Worm (Caenorhabditis elegans) whole organism, late embryonic: ENCODE data around the gene F59G1.4.

Source experiments
- C08G9.2 ChIP-seq: sonication (generic microtip); optimal IDR thresholded peaks from 2 replicates; lab custom pipeline; 2016; ENCODE audit warnings: mild to moderate bottlenecking, missing genetic modification characterization, moderate library complexity, missing compliant biosample characterization
- C38D4.7 ChIP-seq: fragments of 200-800 bp; sonication (Bioruptor generic); optimal IDR thresholded peaks from 2 replicates; lab custom pipeline; 2018; ENCODE audit warnings: mild to moderate bottlenecking, missing genetic modification characterization, moderate library complexity, missing compliant biosample characterization
- F13H6.1 ChIP-seq: sonication (generic microtip); optimal IDR thresholded peaks from 2 replicates; lab custom pipeline; 2016; ENCODE audit warnings: missing genetic modification characterization, missing compliant biosample characterization
- K02D7.2 ChIP-seq: sonication (generic microtip); optimal IDR thresholded peaks from 2 replicates; lab custom pipeline; 2017; ENCODE audit warnings: mild to moderate bottlenecking, missing genetic modification characterization, missing compliant biosample characterization
- T23F11.4 ChIP-seq: fragments of 200-800 bp; sonication (Bioruptor generic); optimal IDR thresholded peaks from 2 replicates; lab custom pipeline; 2018; ENCODE audit warnings: mild to moderate bottlenecking, missing genetic modification characterization, missing compliant biosample characterization
- Y22D7AL.16 ChIP-seq: sonication (generic microtip); optimal IDR thresholded peaks from 2 replicates; lab custom pipeline; 2016; ENCODE audit warnings: missing genetic modification characterization, missing compliant biosample characterization
- ahr-1 ChIP-seq: sonication (generic microtip); optimal IDR thresholded peaks from 2 replicates; lab custom pipeline; 2016; ENCODE audit warnings: missing genetic modification characterization, missing compliant biosample characterization
- ama-1 ChIP-seq: fragments of 150-350 bp; optimal IDR thresholded peaks from 2 replicates; lab custom pipeline; 2014
- ceh-18 ChIP-seq: sonication (generic microtip); optimal IDR thresholded peaks from 2 replicates; lab custom pipeline; 2016; ENCODE audit warnings: missing genetic modification characterization, missing compliant biosample characterization
- ceh-19 ChIP-seq: fragments of 200-800 bp; sonication (Bioruptor generic); optimal IDR thresholded peaks from 2 replicates; lab custom pipeline; 2018; ENCODE audit warnings: mild to moderate bottlenecking, missing genetic modification characterization, missing compliant biosample characterization
- ceh-2 ChIP-seq: sonication (generic microtip); optimal IDR thresholded peaks from 2 replicates; lab custom pipeline; 2016; ENCODE audit warnings: missing genotype, missing genetic modification characterization, missing compliant biosample characterization
- ceh-24 ChIP-seq: sonication (generic microtip); optimal IDR thresholded peaks from 2 replicates; lab custom pipeline; 2016; ENCODE audit warnings: mild to moderate bottlenecking, missing genetic modification characterization, missing compliant biosample characterization
- ceh-31 ChIP-seq: sonication (generic microtip); optimal IDR thresholded peaks from 2 replicates; lab custom pipeline; 2016; ENCODE audit warnings: missing genetic modification characterization, missing compliant biosample characterization
- ceh-45 ChIP-seq: fragments of 200-800 bp; sonication (Bioruptor generic); IDR thresholded peaks from 2 replicates; pipeline ENCODE4 v1.3.6; 2022; ENCODE audit warnings: missing genetic modification reagents, missing genetic modification characterization, missing compliant biosample characterization
- ceh-9 ChIP-seq: sonication (generic microtip); optimal IDR thresholded peaks from 2 replicates; lab custom pipeline; 2016; ENCODE audit warnings: mild to moderate bottlenecking, missing genetic modification characterization, inconsistent platforms, missing compliant biosample characterization
- che-1 ChIP-seq: sonication (generic microtip); optimal IDR thresholded peaks from 2 replicates; lab custom pipeline; 2016; ENCODE audit warnings: mild to moderate bottlenecking, missing genetic modification characterization, missing compliant biosample characterization
- dve-1 ChIP-seq: sonication (generic microtip); optimal IDR thresholded peaks from 2 replicates; lab custom pipeline; 2017; ENCODE audit warnings: antibody characterized with exemption, mild to moderate bottlenecking, missing genetic modification characterization, missing compliant biosample characterization
- elt-2 ChIP-seq: sonication (generic microtip); optimal IDR thresholded peaks from 2 replicates; lab custom pipeline; 2016; ENCODE audit warnings: missing genetic modification reagents, missing genetic modification characterization, missing compliant biosample characterization
- ets-4 ChIP-seq: sonication (generic microtip); optimal IDR thresholded peaks from 2 replicates; lab custom pipeline; 2016; ENCODE audit warnings: missing genetic modification characterization, missing compliant biosample characterization
- fax-1 ChIP-seq: sonication (generic microtip); optimal IDR thresholded peaks from 2 replicates; lab custom pipeline; 2016; ENCODE audit warnings: missing genotype, missing genetic modification characterization, missing compliant biosample characterization
- fkh-10 ChIP-seq: fragments of 150-350 bp; optimal IDR thresholded peaks from 2 replicates; lab custom pipeline; 2014; ENCODE audit warnings: missing biosample characterization, missing genetic modification reagents, missing genetic modification characterization
- fkh-6 ChIP-seq: sonication (generic microtip); optimal IDR thresholded peaks from 2 replicates; lab custom pipeline; 2016; ENCODE audit warnings: missing genetic modification characterization, missing compliant biosample characterization
- gmeb-2 ChIP-seq: sonication (generic microtip); optimal IDR thresholded peaks from 2 replicates; lab custom pipeline; 2016; ENCODE audit warnings: missing genetic modification characterization, inconsistent platforms, missing compliant biosample characterization
- hlh-13 ChIP-seq: fragments of 200-800 bp; sonication (Bioruptor generic); optimal IDR thresholded peaks from 2 replicates; lab custom pipeline; 2018; ENCODE audit warnings: mild to moderate bottlenecking, missing genetic modification characterization, missing compliant biosample characterization
- hlh-6 ChIP-seq: sonication (generic microtip); optimal IDR thresholded peaks from 2 replicates; lab custom pipeline; 2016; ENCODE audit warnings: missing genotype, missing genetic modification characterization, missing compliant biosample characterization
- hlh-8 ChIP-seq: sonication (generic microtip); optimal IDR thresholded peaks from 2 replicates; lab custom pipeline; 2016; ENCODE audit warnings: missing genotype, missing genetic modification characterization, missing compliant biosample characterization
- lin-11 ChIP-seq: fragments of 200-800 bp; sonication (Bioruptor generic); optimal IDR thresholded peaks from 2 replicates; lab custom pipeline; 2018; ENCODE audit warnings: mild to moderate bottlenecking, missing genetic modification characterization, missing compliant biosample characterization
- mec-3 ChIP-seq: sonication (generic microtip); optimal IDR thresholded peaks from 2 replicates; lab custom pipeline; 2016; ENCODE audit warnings: borderline replicate concordance, missing genetic modification characterization, missing compliant biosample characterization
- nhr-11 ChIP-seq: fragments of 150-350 bp; optimal IDR thresholded peaks from 2 replicates; lab custom pipeline; 2014; ENCODE audit warnings: missing biosample characterization, missing genetic modification characterization
- nhr-232 ChIP-seq: sonication (generic microtip); optimal IDR thresholded peaks from 2 replicates; lab custom pipeline; 2016; ENCODE audit warnings: missing genetic modification characterization, missing compliant biosample characterization
- odd-2 ChIP-seq: sonication (generic microtip); optimal IDR thresholded peaks from 2 replicates; lab custom pipeline; 2017; ENCODE audit warnings: antibody characterized with exemption, mild to moderate bottlenecking, missing genetic modification characterization, missing compliant biosample characterization
- pag-3 ChIP-seq: sonication (generic microtip); optimal IDR thresholded peaks from 2 replicates; lab custom pipeline; 2016; ENCODE audit warnings: missing compliant biosample characterization, missing genetic modification characterization, borderline replicate concordance
- pax-1 ChIP-seq: fragments of 150-350 bp; optimal IDR thresholded peaks from 2 replicates; lab custom pipeline; 2014; ENCODE audit warnings: missing biosample characterization, missing genetic modification characterization
- pha-2 ChIP-seq: sonication (generic microtip); optimal IDR thresholded peaks from 2 replicates; lab custom pipeline; 2017; ENCODE audit warnings: mild to moderate bottlenecking, missing genetic modification characterization, missing compliant biosample characterization
- pha-4 ChIP-seq: fragments of 150-350 bp; optimal IDR thresholded peaks from 2 replicates; lab custom pipeline; 2018; ENCODE audit warnings: missing biosample characterization, missing genetic modification reagents, missing genetic modification characterization
- pqm-1 ChIP-seq: sonication (generic microtip); optimal IDR thresholded peaks from 2 replicates; lab custom pipeline; 2016; ENCODE audit warnings: missing genetic modification characterization, missing compliant biosample characterization
- pros-1 ChIP-seq: fragments of 150-350 bp; optimal IDR thresholded peaks from 2 replicates; lab custom pipeline; 2014; ENCODE audit warnings: missing biosample characterization, missing genetic modification reagents, missing genetic modification characterization
- ref-2 ChIP-seq: sonication (generic microtip); optimal IDR thresholded peaks from 2 replicates; lab custom pipeline; 2016; ENCODE audit warnings: missing genetic modification characterization, missing compliant biosample characterization
- sdc-2 ChIP-seq: sonication (generic microtip); optimal IDR thresholded peaks from 2 replicates; lab custom pipeline; 2016; ENCODE audit warnings: missing genotype, missing genetic modification characterization, missing compliant biosample characterization
- sox-4 ChIP-seq: sonication (generic microtip); optimal IDR thresholded peaks from 2 replicates; lab custom pipeline; 2017; ENCODE audit warnings: mild to moderate bottlenecking, missing genetic modification characterization, inconsistent platforms, missing compliant biosample characterization
- tbx-2 ChIP-seq: sonication (generic microtip); optimal IDR thresholded peaks from 2 replicates; lab custom pipeline; 2016; ENCODE audit warnings: missing genetic modification characterization, missing compliant biosample characterization
- tbx-7 ChIP-seq: sonication (generic microtip); optimal IDR thresholded peaks from 2 replicates; lab custom pipeline; 2016; ENCODE audit warnings: missing genotype, missing genetic modification characterization, missing compliant biosample characterization
- ttx-3 ChIP-seq: sonication (generic microtip); optimal IDR thresholded peaks from 2 replicates; lab custom pipeline; 2016; ENCODE audit warnings: missing genetic modification reagents, missing genetic modification characterization, missing compliant biosample characterization
- unc-3 ChIP-seq, 2 experiments: fragments of 200-800 bp in 1 of 2; sonication (Bioruptor generic) in 1 of 2; sonication (generic microtip) in 1 of 2; conservative IDR thresholded peaks in 1 of 2; optimal IDR thresholded peaks in 1 of 2; 2 replicates each; pipeline versions ENCODE4 v1.3.6 to Lab custom; 2016 to 2022; ENCODE audit warnings: missing compliant biosample characterization in 2 of 2, missing genetic modification characterization in 2 of 2, missing genetic modification reagents in 1 of 2
- unc-42 ChIP-seq: sonication (generic microtip); optimal IDR thresholded peaks from 2 replicates; lab custom pipeline; 2016; ENCODE audit warnings: missing genotype, missing genetic modification characterization, missing compliant biosample characterization
- unc-86 ChIP-seq: sonication (generic microtip); optimal IDR thresholded peaks from 2 replicates; lab custom pipeline; 2016; ENCODE audit warnings: missing genetic modification characterization, missing compliant biosample characterization
- zip-5 ChIP-seq: sonication (generic microtip); optimal IDR thresholded peaks from 2 replicates; lab custom pipeline; 2016; ENCODE audit warnings: missing genetic modification characterization, missing compliant biosample characterization
- ztf-16 ChIP-seq: sonication (generic microtip); optimal IDR thresholded peaks from 2 replicates; lab custom pipeline; 2017; ENCODE audit warnings: missing genetic modification characterization, missing compliant biosample characterization

Gene F59G1.4

ce11 chrII:5871508-5871907 lies 24.5 kb upstream of the F59G1.4 start:
- TF ChIP-seq tbx-7 (no peak), fax-1 (tag; lab: Kevin White, UChicago) (no peak), unc-42 (tag; lab: Kevin White, UChicago) (peak; percentile 21), che-1 (tag; lab: Kevin White, UChicago) (no peak), pax-1 (tag; lab: Kevin White, UChicago) (no peak), tbx-2 (peak; percentile 6), sox-4 (tag; lab: Kevin White, UChicago) (peak; percentile 8)

- no peak for TF ChIP-seq unc-86 (tag; lab: Kevin White, UChicago)
- TF ChIP-seq Y22D7AL.16 (tag; lab: Kevin White, UChicago): no peak
- no peak for TF ChIP-seq unc-42 (tag; lab: Kevin White, UChicago)
- TF ChIP-seq T23F11.4 (GFP tag; lab: Kevin White, UChicago): no peak
- no peak for TF ChIP-seq ztf-16 (tag; lab: Kevin White, UChicago)
- no peak for TF ChIP-seq unc-3 (GFP tag; conservative IDR thresholded peaks at IDR 0.05; lab: Robert Waterston, UW)
- TF ChIP-seq unc-3 (tag; optimal IDR thresholded peaks at IDR 0.05; lab: Kevin White, UChicago): no peak
- TF ChIP-seq gmeb-2 (tag; lab: Kevin White, UChicago): no peak
- TF ChIP-seq F13H6.1 (tag; lab: Kevin White, UChicago): no peak
- TF ChIP-seq nhr-232: no peak
- TF ChIP-seq pha-2 (tag; lab: Kevin White, UChicago): no peak
Observed at ce11 chrII:5872414-5872813, 23.6 kb upstream of the F59G1.4 start.

ce11 chrII:5873564-5874070 lies 22.4 kb upstream of the F59G1.4 start, which contains the start of gene tex-2:
tex-2 (minus strand) TSS chrII:5873614.
- no peak for TF ChIP-seq ceh-24 (tag; lab: Kevin White, UChicago)
- TF ChIP-seq ceh-45 (GFP tag; lab: Robert Waterston, UW): no peak
- TF ChIP-seq zip-5 (tag; lab: Kevin White, UChicago): peak; percentile 47
- TF ChIP-seq ets-4: no peak
- no peak for TF ChIP-seq ttx-3
- TF ChIP-seq fax-1 (tag; lab: Kevin White, UChicago): no peak
- TF ChIP-seq fkh-10 (GFP tag; lab: Kevin White, UChicago): no peak
- TF ChIP-seq K02D7.2 (tag; lab: Kevin White, UChicago): no peak
- peak; percentile 63 for TF ChIP-seq unc-42 (tag; lab: Kevin White, UChicago)
- no peak for TF ChIP-seq sdc-2
- no peak for TF ChIP-seq ama-1
- peak; percentile 70 for TF ChIP-seq elt-2 (tag; lab: Kevin White, UChicago)
- no peak for TF ChIP-seq hlh-6 (tag; lab: Kevin White, UChicago)
- no peak for TF ChIP-seq pha-4 (tag; lab: Kevin White, UChicago)
- no peak for TF ChIP-seq fkh-6 (tag; lab: Kevin White, UChicago)
- no peak for TF ChIP-seq dve-1 (tag; lab: Kevin White, UChicago)
- TF ChIP-seq tbx-2: peak; percentile 47
- no peak for TF ChIP-seq nhr-11 (tag; lab: Kevin White, UChicago)
- TF ChIP-seq odd-2 (tag; lab: Kevin White, UChicago): no peak
- TF ChIP-seq Y22D7AL.16 (tag; lab: Kevin White, UChicago): no peak
- peak; percentile 14 for TF ChIP-seq ceh-2
- peak; percentile 31 for TF ChIP-seq C08G9.2
- TF ChIP-seq ahr-1: no peak
- no peak for TF ChIP-seq unc-86 (tag; lab: Kevin White, UChicago)
- TF ChIP-seq pros-1 (tag; lab: Kevin White, UChicago): no peak
- TF ChIP-seq ceh-18 (tag; lab: Kevin White, UChicago): no peak
- no peak for TF ChIP-seq sox-4 (tag; lab: Kevin White, UChicago)
- no peak for TF ChIP-seq ceh-9 (tag; lab: Kevin White, UChicago)
- no peak for TF ChIP-seq ceh-19 (GFP tag; lab: Kevin White, UChicago)
- TF ChIP-seq C38D4.7 (GFP tag; lab: Kevin White, UChicago): no peak
- no peak for TF ChIP-seq hlh-13
- TF ChIP-seq mec-3: no peak
- TF ChIP-seq lin-11 (tag; lab: Kevin White, UChicago): no peak
- TF ChIP-seq pqm-1 (tag; lab: Kevin White, UChicago): no peak
- TF ChIP-seq pag-3 (tag; lab: Kevin White, UChicago): no peak
- TF ChIP-seq ztf-16 (tag; lab: Kevin White, UChicago): peak; percentile 39
- no peak for TF ChIP-seq hlh-8 (tag; lab: Kevin White, UChicago)
- no peak for TF ChIP-seq ref-2 (tag; lab: Kevin White, UChicago)
- peak; percentile 60 for TF ChIP-seq ceh-31
- no peak for TF ChIP-seq pha-2 (tag; lab: Kevin White, UChicago)
- TF ChIP-seq T23F11.4 (GFP tag; lab: Kevin White, UChicago): no peak
